Fruit fly (Drosophila melanogaster): ENCODE data around the gene CG42724.

dm6 chr3R:6329774-6330298 is 38.3 kb downstream of the CG42724 start, which contains the start of gene Osi18:
- TF ChIP-seq tai (GFP tag; optimal IDR thresholded peaks at IDR 0.05) (no peak), Jra (GFP tag; optimal IDR thresholded peaks at IDR 0.05) (no peak), h (GFP tag; optimal IDR thresholded peaks at IDR 0.05) (no peak), CG9705 (GFP tag; optimal IDR thresholded peaks at IDR 0.05) (no peak), usp (GFP tag; optimal IDR thresholded peaks at IDR 0.05) (no peak), Myc (optimal IDR thresholded peaks at IDR 0.05) (no peak), dmrt93B (GFP tag; optimal IDR thresholded peaks at IDR 0.05) (no peak), psq (GFP tag; optimal IDR thresholded peaks at IDR 0.05) (no peak), N (GFP tag; optimal IDR thresholded peaks at IDR 0.05) (no peak), br (GFP tag; optimal IDR thresholded peaks at IDR 0.05) (no peak), pan (optimal IDR thresholded peaks at IDR 0.05) (no peak)

All from whole organism, wandering third instar larva.